Worm (Caenorhabditis elegans) whole organism, L1 larva: Measurements from ENCODE around the gene prk-2.

ENCODE experiments used
- C04F5.9 ChIP-seq: sonication (generic microtip); optimal IDR thresholded peaks from 2 replicates; lab custom pipeline; 2016; ENCODE audit warnings: missing genetic modification characterization, missing compliant biosample characterization
- C34B4.2 ChIP-seq: sonication (generic microtip); optimal IDR thresholded peaks from 2 replicates; lab custom pipeline; 2017; ENCODE audit warnings: mild to moderate bottlenecking, missing genetic modification characterization, missing compliant biosample characterization
- aha-1 ChIP-seq: fragments of 150-350 bp; optimal IDR thresholded peaks from 2 replicates; lab custom pipeline; 2014; ENCODE audit warnings: missing biosample characterization, missing genetic modification characterization
- blmp-1 ChIP-seq: fragments of 150-350 bp; optimal IDR thresholded peaks from 2 replicates; lab custom pipeline; 2014; ENCODE audit warnings: missing biosample characterization, missing genetic modification characterization
- ceh-63 ChIP-seq: fragments of 200-800 bp; sonication (Bioruptor generic); optimal IDR thresholded peaks from 2 replicates; lab custom pipeline; 2018; ENCODE audit warnings: mild to moderate bottlenecking, missing genetic modification characterization, missing compliant biosample characterization
- ceh-8 ChIP-seq: fragments of 200-800 bp; sonication (Bioruptor generic); optimal IDR thresholded peaks from 2 replicates; lab custom pipeline; 2018; ENCODE audit warnings: mild to moderate bottlenecking, missing genetic modification characterization, moderate library complexity, missing compliant biosample characterization
- ceh-82 ChIP-seq, 3 experiments: fragments of 150-350 bp in 1 of 3; sonication (generic microtip) in 2 of 3; optimal IDR thresholded peaks; 2 replicates each; lab custom pipeline; 2014 to 2017; ENCODE audit warnings: missing biosample characterization in 3 of 3, missing genetic modification characterization in 3 of 3
- efl-1 ChIP-seq, 4 experiments: fragments of 150-350 bp; optimal IDR thresholded peaks in 3 of 4; peaks in 1 of 4; 1 replicate in 1 of 4; 2 replicates in 3 of 4; lab custom pipeline; 2014; ENCODE audit warnings: missing biosample characterization in 2 of 4, missing genetic modification characterization in 2 of 4, missing genetic modification reagents in 2 of 4
- efl-3 ChIP-seq: fragments of 200-800 bp; sonication (Bioruptor generic); optimal IDR thresholded peaks from 2 replicates; lab custom pipeline; 2018; ENCODE audit warnings: mild to moderate bottlenecking, missing genetic modification characterization, missing compliant biosample characterization
- egl-13 ChIP-seq: sonication (generic microtip); optimal IDR thresholded peaks from 2 replicates; lab custom pipeline; 2016; ENCODE audit warnings: missing genotype, missing genetic modification reagents, missing genetic modification characterization, missing compliant biosample characterization
- egl-27 ChIP-seq, 2 experiments: fragments of 150-350 bp in 1 of 2; sonication (generic microtip); optimal IDR thresholded peaks; 3 replicates each; lab custom pipeline; 2017 to 2018; ENCODE audit warnings: missing biosample characterization in 2 of 2, missing genetic modification characterization in 2 of 2, missing genetic modification reagents in 2 of 2
- elt-2 ChIP-seq: sonication (generic microtip); optimal IDR thresholded peaks from 2 replicates; lab custom pipeline; 2016; ENCODE audit warnings: missing genetic modification characterization, mild to moderate bottlenecking, inconsistent platforms, missing compliant biosample characterization, missing genetic modification reagents
- ets-5 ChIP-seq: fragments of 200-800 bp; sonication (Bioruptor generic); IDR thresholded peaks from 2 replicates; pipeline ENCODE4 v1.3.6; 2022; ENCODE audit warnings: missing genetic modification characterization, missing compliant biosample characterization
- fkh-8 ChIP-seq: sonication (generic microtip); optimal IDR thresholded peaks from 2 replicates; lab custom pipeline; 2016; ENCODE audit warnings: mild to moderate bottlenecking, missing genetic modification characterization, missing compliant biosample characterization
- grh-1 ChIP-seq: fragments of 200-800 bp; sonication (Bioruptor generic); IDR thresholded peaks from 2 replicates; pipeline ENCODE4 v1.3.6; 2022; ENCODE audit warnings: missing genetic modification reagents, missing genetic modification characterization, missing compliant biosample characterization
- hlh-17 ChIP-seq: fragments of 200-800 bp; sonication (Bioruptor generic); optimal IDR thresholded peaks from 2 replicates; lab custom pipeline; 2018; ENCODE audit warnings: missing genetic modification characterization, mild to moderate bottlenecking, missing compliant biosample characterization, moderate library complexity, borderline replicate concordance
- hlh-4 ChIP-seq: sonication (generic microtip); optimal IDR thresholded peaks from 2 replicates; lab custom pipeline; 2016; ENCODE audit warnings: mild to moderate bottlenecking, missing genetic modification characterization, missing compliant biosample characterization
- irx-1 ChIP-seq: sonication (generic microtip); optimal IDR thresholded peaks from 2 replicates; lab custom pipeline; 2016; ENCODE audit warnings: missing genetic modification characterization, missing compliant biosample characterization
- isw-1 ChIP-seq: fragments of 200-800 bp; sonication (Bioruptor generic); IDR thresholded peaks from 2 replicates; pipeline ENCODE4 v1.3.6; 2022; ENCODE audit warnings: missing genetic modification characterization, missing compliant biosample characterization
- lin-14 ChIP-seq: fragments of 200-800 bp; sonication (Bioruptor generic); optimal IDR thresholded peaks from 2 replicates; lab custom pipeline; 2018; ENCODE audit warnings: mild to moderate bottlenecking, missing genetic modification characterization, moderate library complexity, missing compliant biosample characterization
- lin-39 ChIP-seq: fragments of 150-350 bp; optimal IDR thresholded peaks from 2 replicates; lab custom pipeline; 2014; ENCODE audit warnings: missing biosample characterization, missing genetic modification reagents, missing genetic modification characterization
- mdl-1 ChIP-seq, 2 experiments: fragments of 150-350 bp; optimal IDR thresholded peaks; 2 replicates each; lab custom pipeline; 2014 to 2017; ENCODE audit warnings: missing biosample characterization in 2 of 2, missing genetic modification characterization in 2 of 2, inconsistent platforms in 1 of 2
- mep-1 ChIP-seq: fragments of 150-350 bp; optimal IDR thresholded peaks from 2 replicates; lab custom pipeline; 2014; ENCODE audit warnings: missing biosample characterization, missing genetic modification characterization
- nhr-12 ChIP-seq: sonication (generic microtip); optimal IDR thresholded peaks from 2 replicates; lab custom pipeline; 2017; ENCODE audit warnings: missing biosample characterization, missing genetic modification characterization
- nhr-20 ChIP-seq: sonication (generic microtip); optimal IDR thresholded peaks from 2 replicates; lab custom pipeline; 2016; ENCODE audit warnings: mild to moderate bottlenecking, missing genetic modification characterization, missing compliant biosample characterization
- nhr-71 ChIP-seq: sonication (generic microtip); optimal IDR thresholded peaks from 2 replicates; lab custom pipeline; 2016; ENCODE audit warnings: mild to moderate bottlenecking, missing genetic modification characterization, moderate library complexity, missing compliant biosample characterization
- nhr-84 ChIP-seq: sonication (generic microtip); optimal IDR thresholded peaks from 2 replicates; lab custom pipeline; 2017; ENCODE audit warnings: missing biosample characterization, missing genetic modification characterization
- nhr-90 ChIP-seq: sonication (generic microtip); optimal IDR thresholded peaks from 2 replicates; lab custom pipeline; 2016; ENCODE audit warnings: mild to moderate bottlenecking, missing genetic modification characterization, missing compliant biosample characterization; ENCODE audit not compliant: poor library complexity
- pax-3 ChIP-seq: fragments of 200-800 bp; sonication (Bioruptor generic); optimal IDR thresholded peaks from 2 replicates; lab custom pipeline; 2018; ENCODE audit warnings: mild to moderate bottlenecking, missing genetic modification characterization, moderate library complexity, missing compliant biosample characterization
- pqm-1 ChIP-seq: sonication (generic microtip); optimal IDR thresholded peaks from 3 replicates; lab custom pipeline; 2017; ENCODE audit warnings: missing biosample characterization, missing genetic modification characterization
- rnt-1 ChIP-seq: sonication (generic microtip); optimal IDR thresholded peaks from 2 replicates; lab custom pipeline; 2016; ENCODE audit warnings: mild to moderate bottlenecking, missing genetic modification characterization, moderate library complexity, missing compliant biosample characterization
- skn-1 ChIP-seq: fragments of 150-350 bp; optimal IDR thresholded peaks from 2 replicates; lab custom pipeline; 2014; ENCODE audit warnings: missing biosample characterization, missing genetic modification characterization
- sox-4 ChIP-seq: sonication (generic microtip); optimal IDR thresholded peaks from 2 replicates; lab custom pipeline; 2016; ENCODE audit warnings: missing genetic modification characterization, missing compliant biosample characterization
- tlp-1 ChIP-seq: fragments of 150-350 bp; optimal IDR thresholded peaks from 2 replicates; lab custom pipeline; 2014; ENCODE audit warnings: missing biosample characterization, missing genetic modification characterization
- unc-86 ChIP-seq: sonication (generic microtip); optimal IDR thresholded peaks from 2 replicates; lab custom pipeline; 2016; ENCODE audit warnings: missing genetic modification characterization, missing compliant biosample characterization
- unc-98 ChIP-seq: fragments of 200-800 bp; sonication (Bioruptor generic); IDR thresholded peaks from 2 replicates; pipeline ENCODE4 v1.3.6; 2022; ENCODE audit warnings: missing genetic modification characterization, missing compliant biosample characterization
- zip-4 ChIP-seq: fragments of 200-800 bp; sonication (Bioruptor generic); optimal IDR thresholded peaks from 2 replicates; lab custom pipeline; 2018; ENCODE audit warnings: mild to moderate bottlenecking, missing genetic modification characterization, moderate library complexity, missing compliant biosample characterization
- ztf-11 ChIP-seq, 2 experiments: sonication (generic microtip); optimal IDR thresholded peaks; 2 replicates each; lab custom pipeline; 2016 to 2017; ENCODE audit warnings: missing genetic modification characterization in 2 of 2, missing biosample characterization in 1 of 2, missing compliant biosample characterization in 1 of 2

The prk-2 gene

ce11 chrIII:3370054-3370453 is at the start of gene prk-2:
TSS of gene prk-2 (minus strand) at chrIII:3370209.
- TF ChIP-seq nhr-20 (tag; lab: Kevin White, UChicago) (peak; percentile 29), tlp-1 (tag; lab: Kevin White, UChicago) (peak; percentile 76), pqm-1 (tag; lab: Kevin White, UChicago) (peak; percentile 99), nhr-71 (tag; lab: Kevin White, UChicago) (peak; percentile 6), lin-14 (peak; percentile 10), blmp-1 (tag; lab: Kevin White, UChicago) (peak; percentile 21), efl-1 (optimal IDR thresholded peaks at IDR 0.05; lab: Kevin White, UChicago) (no peak), efl-1 (GFP tag; optimal IDR thresholded peaks at IDR 0.05 in 1 of 2; lab: Kevin White, UChicago) (no peak), elt-2 (tag; lab: Kevin White, UChicago) (peak; percentile 99), zip-4 (no peak), ceh-63 (GFP tag; lab: Kevin White, UChicago) (no peak)

- TF ChIP-seq ztf-11 (tag; optimal IDR thresholded peaks at IDR 0.05; lab: Kevin White, UChicago) (no peak), C04F5.9 (tag; lab: Kevin White, UChicago) (no peak), skn-1 (tag; lab: Kevin White, UChicago) (no peak), ceh-8 (GFP tag; lab: Kevin White, UChicago) (no peak), unc-86 (tag; lab: Kevin White, UChicago) (no peak), ceh-82 (tag; optimal IDR thresholded peaks at IDR 0.05; lab: Kevin White, UChicago) (no peak), isw-1 (no peak), aha-1 (tag; lab: Kevin White, UChicago) (no peak), rnt-1 (no peak), mdl-1 (tag; optimal IDR thresholded peaks at IDR 0.05; lab: Kevin White, UChicago) (no peak), pax-3 (no peak), hlh-4 (tag; lab: Kevin White, UChicago) (no peak), C34B4.2 (tag; lab: Kevin White, UChicago) (no peak), efl-3 (no peak), irx-1 (tag; lab: Kevin White, UChicago) (no peak), mep-1 (tag; lab: Kevin White, UChicago) (no peak)
Observed at ce11 chrIII:3418906-3419305, 48.9 kb upstream of the prk-2 start.

- TF ChIP-seq sox-4: no peak
- no peak for TF ChIP-seq mep-1 (tag; lab: Kevin White, UChicago)
- no peak for TF ChIP-seq fkh-8 (tag; lab: Kevin White, UChicago)
- no peak for TF ChIP-seq nhr-90
- no peak for TF ChIP-seq ets-5 (GFP tag; lab: Robert Waterston, UW)
- TF ChIP-seq unc-98 (GFP tag; lab: Robert Waterston, UW): no peak
- no peak for TF ChIP-seq grh-1 (GFP tag; lab: Robert Waterston, UW)
- no peak for TF ChIP-seq ztf-11 (tag; optimal IDR thresholded peaks at IDR 0.05; lab: Kevin White, UChicago)
- TF ChIP-seq hlh-17 (GFP tag; lab: Kevin White, UChicago): no peak
- no peak for TF ChIP-seq nhr-20 (tag; lab: Kevin White, UChicago)
- no peak for TF ChIP-seq lin-39
- no peak for TF ChIP-seq hlh-4 (tag; lab: Kevin White, UChicago)
- no peak for TF ChIP-seq nhr-12
- TF ChIP-seq egl-13 (tag; lab: Kevin White, UChicago): no peak
- no peak for TF ChIP-seq egl-27 (tag; optimal IDR thresholded peaks at IDR 0.05; lab: Kevin White, UChicago)
- no peak for TF ChIP-seq nhr-84 (tag; lab: Kevin White, UChicago)
- no peak for TF ChIP-seq unc-86 (tag; lab: Kevin White, UChicago)
- no peak for TF ChIP-seq mdl-1 (tag; optimal IDR thresholded peaks at IDR 0.05; lab: Kevin White, UChicago)
Observed at ce11 chrIII:3417453-3417852, 47.4 kb upstream of the prk-2 start.
